Fruit fly (Drosophila melanogaster) whole organism, adult: ENCODE measurements around the gene CG32212.

ENCODE experiments used
- CG11617 ChIP-seq: fragments of 200-800 bp; sonication (Bioruptor generic); optimal IDR thresholded peaks from 2 replicates; lab custom pipeline; 2017; ENCODE audit warnings: mild to moderate bottlenecking, missing biosample characterization, missing genetic modification reagents, missing genetic modification characterization
- CG12768 ChIP-seq: fragments of 200-800 bp; sonication (Bioruptor generic); optimal IDR thresholded peaks from 2 replicates; lab custom pipeline; 2017; ENCODE audit warnings: missing biosample characterization, missing genetic modification characterization, mild to moderate bottlenecking, moderate library complexity, missing genetic modification reagents
- CG14711 ChIP-seq: fragments of 200-800 bp; sonication (Bioruptor generic); optimal IDR thresholded peaks from 2 replicates; lab custom pipeline; 2018; ENCODE audit warnings: missing biosample characterization, mild to moderate bottlenecking, missing genetic modification characterization, moderate library complexity
- CG1620 ChIP-seq: fragments of 200-800 bp; sonication (Bioruptor generic); optimal IDR thresholded peaks from 2 replicates; lab custom pipeline; 2016; ENCODE audit warnings: missing biosample characterization, missing genetic modification characterization
- CG33017 ChIP-seq: fragments of 200-800 bp; sonication (Bioruptor generic); optimal IDR thresholded peaks from 2 replicates; lab custom pipeline; 2018; ENCODE audit warnings: missing biosample characterization, mild to moderate bottlenecking, missing genetic modification characterization, moderate library complexity
- CG5204 ChIP-seq: fragments of 200-800 bp; sonication (Bioruptor generic); optimal IDR thresholded peaks from 2 replicates; lab custom pipeline; 2016; ENCODE audit warnings: missing biosample characterization, missing genetic modification characterization
- CG7045 ChIP-seq: fragments of 200-800 bp; sonication (Bioruptor generic); optimal IDR thresholded peaks from 2 replicates; lab custom pipeline; 2017; ENCODE audit warnings: missing biosample characterization, mild to moderate bottlenecking, missing genetic modification characterization
- CG7101 ChIP-seq: fragments of 200-800 bp; sonication (Bioruptor generic); optimal IDR thresholded peaks from 2 replicates; lab custom pipeline; 2018; ENCODE audit warnings: missing biosample characterization, mild to moderate bottlenecking, missing genetic modification characterization, moderate library complexity
- Clk ChIP-seq: fragments of 200-800 bp; sonication (Bioruptor generic); optimal IDR thresholded peaks from 2 replicates; lab custom pipeline; 2017; ENCODE audit warnings: missing biosample characterization, missing genetic modification characterization
- Crg-1 ChIP-seq: fragments of 200-800 bp; sonication (Bioruptor generic); optimal IDR thresholded peaks from 2 replicates; lab custom pipeline; 2016; ENCODE audit warnings: missing biosample characterization, missing genetic modification characterization
- Hr96 ChIP-seq: fragments of 200-800 bp; sonication (Bioruptor generic); optimal IDR thresholded peaks from 2 replicates; lab custom pipeline; 2016; ENCODE audit warnings: missing biosample characterization, missing genetic modification characterization
- Mnt ChIP-seq: fragments of 200-800 bp; sonication (Bioruptor generic); optimal IDR thresholded peaks from 2 replicates; lab custom pipeline; 2016; ENCODE audit warnings: missing biosample characterization, mild to moderate bottlenecking, missing genetic modification characterization
- bab1 ChIP-seq: fragments of 200-800 bp; sonication (Bioruptor generic); optimal IDR thresholded peaks from 3 replicates; lab custom pipeline; 2019; ENCODE audit warnings: missing biosample characterization, mild to moderate bottlenecking, missing genetic modification characterization, moderate library complexity
- cic ChIP-seq: fragments of 200-800 bp; sonication (Bioruptor generic); optimal IDR thresholded peaks from 2 replicates; lab custom pipeline; 2017; ENCODE audit warnings: missing biosample characterization, mild to moderate bottlenecking, missing genetic modification characterization, moderate library complexity
- cnc ChIP-seq, 2 experiments: fragments of >200 bp; optimal IDR thresholded peaks; 2 replicates each; lab custom pipeline; 2017
- kay ChIP-seq: fragments of 200-800 bp; sonication (Bioruptor generic); peaks from one replicate; lab custom pipeline; 2016; ENCODE audit warnings: missing biosample characterization, missing genetic modification characterization, borderline replicate concordance
- ovo ChIP-seq: fragments of 200-800 bp; sonication (Bioruptor generic); optimal IDR thresholded peaks from 2 replicates; lab custom pipeline; 2016; ENCODE audit warnings: missing biosample characterization, missing genetic modification characterization
- pad ChIP-seq: fragments of 200-800 bp; sonication (Bioruptor generic); optimal IDR thresholded peaks from 3 replicates; lab custom pipeline; 2017; ENCODE audit warnings: missing biosample characterization, missing genetic modification characterization, mild to moderate bottlenecking, moderate library complexity, missing genetic modification reagents
- tj ChIP-seq: fragments of 200-800 bp; sonication (Bioruptor generic); optimal IDR thresholded peaks from 3 replicates; lab custom pipeline; 2017; ENCODE audit warnings: missing biosample characterization, mild to moderate bottlenecking, missing genetic modification characterization, moderate library complexity
- toe ChIP-seq: fragments of 200-800 bp; sonication (Bioruptor generic); optimal IDR thresholded peaks from 2 replicates; lab custom pipeline; 2016; ENCODE audit warnings: missing biosample characterization, missing genetic modification characterization

The CG32212 gene

dm6 chr3L:19504719-19505118 is 17.4 kb downstream of the CG32212 start:
- TF ChIP-seq kay (no peak), cnc (optimal IDR thresholded peaks at IDR 0.05; lab: Kevin White, UChicago) (no peak), CG33017 (tag; lab: Kevin White, UChicago) (peak; percentile 2), bab1 (no peak), CG14711 (tag; lab: Kevin White, UChicago) (no peak), ovo (GFP tag; lab: Kevin White, UChicago) (no peak), Mnt (peak; percentile 42), toe (no peak), Crg-1 (GFP tag; lab: Kevin White, UChicago) (peak; percentile 63), Hr96 (GFP tag; lab: Kevin White, UChicago) (no peak), CG7045 (GFP tag; lab: Kevin White, UChicago) (peak; percentile 76), CG5204 (no peak), pad (GFP tag; lab: Kevin White, UChicago) (no peak), Clk (GFP tag; lab: Kevin White, UChicago) (peak; percentile 30), CG11617 (GFP tag; lab: Kevin White, UChicago) (peak; percentile 64), CG12768 (GFP tag; lab: Kevin White, UChicago) (peak; percentile 30), CG7101 (tag; lab: Kevin White, UChicago) (peak; percentile 39), cic (GFP tag; lab: Kevin White, UChicago) (peak; percentile 11), CG1620 (GFP tag; lab: Kevin White, UChicago) (no peak), tj (GFP tag; lab: Kevin White, UChicago) (peak; percentile 4)

DNA sequence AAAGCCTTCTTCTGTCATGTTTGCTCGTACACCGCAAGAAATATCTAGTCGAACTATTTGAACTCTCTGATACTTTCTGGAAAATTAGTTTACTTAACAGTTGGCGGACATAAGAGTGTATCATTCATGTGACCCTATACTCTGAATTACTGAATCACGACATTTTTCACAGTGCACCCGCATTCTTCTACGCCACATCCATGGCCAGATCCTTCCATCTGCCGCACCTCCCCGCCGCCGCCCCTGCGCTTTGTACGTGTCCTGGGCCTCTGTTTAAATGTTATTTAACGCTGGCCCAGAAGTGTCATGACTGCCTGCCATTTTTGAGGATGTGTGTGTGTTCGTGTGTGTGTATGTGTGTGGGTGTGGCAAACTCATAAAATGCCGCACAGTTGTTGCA is 25.3 kb downstream of the CG32212 start:
- TF ChIP-seq Hr96 (GFP tag; lab: Kevin White, UChicago): no peak
- TF ChIP-seq CG5204: no peak
- no peak for TF ChIP-seq Crg-1 (GFP tag; lab: Kevin White, UChicago)
- TF ChIP-seq CG7045 (GFP tag; lab: Kevin White, UChicago): no peak
- TF ChIP-seq Clk (GFP tag; lab: Kevin White, UChicago): no peak
- no peak for TF ChIP-seq CG12768 (GFP tag; lab: Kevin White, UChicago)
- no peak for TF ChIP-seq cic (GFP tag; lab: Kevin White, UChicago)
- no peak for TF ChIP-seq cnc (optimal IDR thresholded peaks at IDR 0.05; lab: Kevin White, UChicago)
- no peak for TF ChIP-seq ovo (GFP tag; lab: Kevin White, UChicago)
- no peak for TF ChIP-seq bab1

DNA sequence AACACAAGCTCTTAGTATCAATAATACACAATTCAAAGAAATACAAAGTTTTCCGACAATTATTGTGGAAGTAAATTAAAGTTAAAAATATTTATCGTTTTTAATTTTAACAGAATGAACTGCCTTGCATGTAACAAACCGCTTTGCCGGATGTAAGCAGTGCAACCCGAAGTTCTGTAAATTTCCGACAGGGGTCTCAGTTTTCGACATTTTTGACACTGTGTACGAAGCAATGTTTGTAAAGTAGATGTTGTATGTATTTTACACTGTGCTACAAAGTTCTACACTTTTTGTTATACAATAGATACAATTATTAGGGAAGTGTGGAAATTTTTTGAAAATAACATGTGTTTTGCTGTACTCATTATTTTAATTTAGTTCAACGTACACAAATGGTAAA is 29.2 kb downstream of the CG32212 start:
- no peak for TF ChIP-seq CG1620 (GFP tag; lab: Kevin White, UChicago)
- peak; percentile 6 for TF ChIP-seq ovo (GFP tag; lab: Kevin White, UChicago)
- TF ChIP-seq Mnt: peak; percentile 8
- TF ChIP-seq CG12768 (GFP tag; lab: Kevin White, UChicago): no peak
- TF ChIP-seq tj (GFP tag; lab: Kevin White, UChicago): no peak
- peak; percentile 54 for TF ChIP-seq CG7101 (tag; lab: Kevin White, UChicago)
- TF ChIP-seq kay: no peak
- no peak for TF ChIP-seq CG14711 (tag; lab: Kevin White, UChicago)
- TF ChIP-seq cnc (optimal IDR thresholded peaks at IDR 0.05; lab: Kevin White, UChicago): no peak
- no peak for TF ChIP-seq cic (GFP tag; lab: Kevin White, UChicago)
- no peak for TF ChIP-seq Crg-1 (GFP tag; lab: Kevin White, UChicago)
- TF ChIP-seq bab1: no peak
- peak; percentile 70 for TF ChIP-seq Hr96 (GFP tag; lab: Kevin White, UChicago)
- no peak for TF ChIP-seq pad (GFP tag; lab: Kevin White, UChicago)
- peak; percentile 51 for TF ChIP-seq CG7045 (GFP tag; lab: Kevin White, UChicago)
- TF ChIP-seq CG5204: peak; percentile 46
- TF ChIP-seq toe: peak; percentile 51
- no peak for TF ChIP-seq CG11617 (GFP tag; lab: Kevin White, UChicago)
- no peak for TF ChIP-seq Clk (GFP tag; lab: Kevin White, UChicago)
- TF ChIP-seq CG33017 (tag; lab: Kevin White, UChicago): peak; percentile 2

- TF ChIP-seq tj (GFP tag; lab: Kevin White, UChicago) (no peak), CG5204 (no peak), Mnt (no peak), CG33017 (tag; lab: Kevin White, UChicago) (no peak), cic (GFP tag; lab: Kevin White, UChicago) (no peak), kay (no peak), Crg-1 (GFP tag; lab: Kevin White, UChicago) (no peak), CG14711 (tag; lab: Kevin White, UChicago) (no peak), CG12768 (GFP tag; lab: Kevin White, UChicago) (no peak), toe (no peak), bab1 (no peak), CG1620 (GFP tag; lab: Kevin White, UChicago) (no peak), ovo (GFP tag; lab: Kevin White, UChicago) (no peak)
Measured at dm6 chr3L:19518232-19518631, 30.9 kb downstream of the CG32212 start, which contains the start of gene Cpr76Ba. Cpr76Ba (minus strand) TSS chr3L:19518332.

DNA sequence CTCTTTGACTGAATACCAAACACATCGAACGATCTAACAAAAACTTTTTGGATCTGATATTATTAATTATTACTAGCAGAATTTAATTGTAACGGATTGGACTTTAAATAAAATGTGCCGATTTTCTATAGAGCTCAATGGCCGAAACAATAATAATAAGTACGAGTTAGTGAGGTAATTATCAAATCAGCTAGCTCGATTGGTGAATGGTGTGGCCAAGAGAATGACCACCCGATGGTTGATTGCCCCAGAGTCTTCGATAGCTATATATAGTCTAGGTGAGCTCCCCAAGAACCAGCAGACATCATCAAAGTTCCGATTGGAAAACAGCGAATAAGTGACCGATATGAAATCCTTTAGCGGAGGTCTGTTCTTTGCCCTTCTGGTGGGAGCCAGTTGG is 32.0 kb downstream of the CG32212 start, which contains the start of gene Cpr76Bb:
Gene Cpr76Bb, plus strand, starts transcription at position 301 of the 400 bp plus-strand sequence.
- TF ChIP-seq CG14711 (tag; lab: Kevin White, UChicago): no peak
- no peak for TF ChIP-seq tj (GFP tag; lab: Kevin White, UChicago)
- no peak for TF ChIP-seq kay
- no peak for TF ChIP-seq Clk (GFP tag; lab: Kevin White, UChicago)
- no peak for TF ChIP-seq bab1
- TF ChIP-seq toe: no peak

DNA sequence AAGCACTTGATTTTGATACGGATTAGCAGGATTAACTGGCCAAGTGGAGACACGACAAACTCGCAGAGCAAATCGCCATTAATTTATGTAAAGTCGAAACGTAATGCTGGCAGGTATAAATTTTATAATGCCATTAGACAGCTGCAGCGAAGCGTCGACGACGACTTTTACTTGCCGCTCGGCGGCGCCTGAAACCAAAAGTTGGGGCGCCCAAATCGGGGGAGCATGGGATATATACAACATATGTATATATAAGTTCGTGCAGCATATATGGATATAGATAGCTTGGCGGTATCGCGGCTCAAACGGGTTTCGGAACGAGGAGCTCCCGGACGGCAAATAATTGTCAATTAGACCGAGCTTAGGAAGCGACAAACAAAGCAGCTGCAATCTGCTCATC is 33.3 kb downstream of the CG32212 start, which contains the start of gene Cpr76Bc:
Gene Cpr76Bc, plus strand, starts transcription at position 301 of the 400 bp plus-strand sequence.
- no peak for TF ChIP-seq CG7045 (GFP tag; lab: Kevin White, UChicago)
- TF ChIP-seq CG11617 (GFP tag; lab: Kevin White, UChicago): no peak
